Worm (Caenorhabditis elegans): Measurements from ENCODE around the gene Y59A8B.24.

Gene Y59A8B.24

DNA sequence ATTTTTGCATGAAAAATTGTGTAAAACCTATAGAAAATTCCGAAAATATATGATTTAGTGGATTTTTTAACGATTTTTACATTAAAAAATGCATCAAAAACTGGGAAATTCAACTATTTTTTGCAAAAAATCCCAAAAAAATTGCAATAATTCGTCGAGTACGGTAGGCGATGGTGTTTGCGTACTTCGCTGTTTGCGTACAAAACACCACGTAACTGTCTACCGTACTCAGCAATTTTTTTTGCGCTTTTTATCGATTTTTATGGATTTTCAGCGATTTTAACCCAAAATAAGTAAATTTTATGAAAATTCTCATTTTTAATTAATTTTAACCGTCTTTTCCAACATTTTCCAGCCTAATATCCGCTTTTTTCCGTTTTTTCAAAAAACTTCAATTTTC lies 31.2 kb downstream of the Y59A8B.24 start:
- no peak for TF ChIP-seq unc-42 (tag; optimal IDR thresholded peaks at IDR 0.05)
- no peak for TF ChIP-seq T23F11.4 (GFP tag; optimal IDR thresholded peaks at IDR 0.05)
- no peak for TF ChIP-seq sox-2 (GFP tag; IDR thresholded peaks at IDR 0.05)
- TF ChIP-seq pqm-1 (tag; optimal IDR thresholded peaks at IDR 0.05): no peak
- TF ChIP-seq ceh-31 (tag; optimal IDR thresholded peaks at IDR 0.05): no peak
- no peak for TF ChIP-seq ttx-3 (tag; optimal IDR thresholded peaks at IDR 0.05)
- TF ChIP-seq elt-4 (tag; optimal IDR thresholded peaks at IDR 0.05): no peak
- no peak for TF ChIP-seq ceh-19 (GFP tag; optimal IDR thresholded peaks at IDR 0.05)
- no peak for TF ChIP-seq nfya-1 (tag; optimal IDR thresholded peaks at IDR 0.05)
- no peak for TF ChIP-seq unc-86 (tag; optimal IDR thresholded peaks at IDR 0.05)
- TF ChIP-seq gmeb-2 (tag; optimal IDR thresholded peaks at IDR 0.05): no peak
- TF ChIP-seq sox-4 (tag; optimal IDR thresholded peaks at IDR 0.05): no peak
- no peak for TF ChIP-seq Y22D7AL.16 (tag; optimal IDR thresholded peaks at IDR 0.05)
- no peak for TF ChIP-seq pag-3 (tag; optimal IDR thresholded peaks at IDR 0.05; ENCODE audit: borderline replicate concordance)
- TF ChIP-seq fkh-6 (tag; optimal IDR thresholded peaks at IDR 0.05): no peak
- no peak for TF ChIP-seq ahr-1 (tag; optimal IDR thresholded peaks at IDR 0.05)
- no peak for TF ChIP-seq ceh-45 (GFP tag; IDR thresholded peaks at IDR 0.05)
- no peak for TF ChIP-seq fax-1 (tag; optimal IDR thresholded peaks at IDR 0.05)

DNA sequence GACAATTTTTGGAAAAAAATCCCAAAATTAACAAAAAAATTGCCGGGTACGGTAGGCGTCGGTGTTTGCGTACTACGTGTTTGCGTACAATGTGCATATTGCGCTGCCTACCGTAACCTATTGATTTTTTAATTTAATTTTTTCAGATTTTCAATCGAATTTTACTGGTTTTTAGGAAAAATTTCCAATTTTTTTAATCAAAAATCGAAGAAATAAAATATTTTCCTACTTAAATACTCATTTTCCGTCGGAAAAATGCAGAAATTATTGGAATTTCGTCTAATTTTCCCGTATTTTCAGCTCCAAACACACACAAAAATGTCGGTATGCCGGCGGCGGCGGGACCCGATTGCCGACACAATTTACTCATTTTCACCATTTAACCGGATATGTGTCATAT lies 34.2 kb downstream of the Y59A8B.24 start, which contains the start of gene Y59A8B.21:
Gene Y59A8B.21 (plus strand): TSS at position 301 of the 400 bp plus-strand sequence.
- TF ChIP-seq sox-4 (tag; optimal IDR thresholded peaks at IDR 0.05) (no peak), eyg-1 (tag; optimal IDR thresholded peaks at IDR 0.05) (no peak), ceh-2 (tag; optimal IDR thresholded peaks at IDR 0.05) (no peak), fax-1 (tag; optimal IDR thresholded peaks at IDR 0.05) (no peak), pha-2 (tag; optimal IDR thresholded peaks at IDR 0.05) (no peak)

DNA sequence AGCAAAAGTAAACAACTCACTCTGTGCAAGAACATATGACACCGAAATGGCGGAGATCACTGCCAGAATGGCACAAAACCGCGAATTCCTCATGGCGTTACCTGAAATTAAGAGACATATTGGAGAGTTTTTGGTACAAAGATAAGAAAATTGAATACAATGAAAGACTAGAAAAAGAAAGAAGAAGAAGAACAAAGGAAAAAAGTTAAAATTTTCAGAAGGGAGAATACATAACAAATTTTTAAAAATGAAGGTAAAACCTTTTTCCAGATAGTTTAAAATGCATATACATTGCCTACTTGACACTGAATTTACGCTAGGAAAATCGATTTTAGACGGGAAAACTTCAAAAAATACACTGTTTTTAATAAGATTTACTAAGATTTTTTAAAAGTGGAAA lies 49.5 kb downstream of the Y59A8B.24 start, which contains the start of gene lon-8:
Gene lon-8 (minus strand): TSS at position 101 of the 400 bp plus-strand sequence.
- TF ChIP-seq ceh-48 (tag; optimal IDR thresholded peaks at IDR 0.05) (no peak), ceh-14 (tag; optimal IDR thresholded peaks at IDR 0.05) (no peak), pha-2 (tag; optimal IDR thresholded peaks at IDR 0.05) (no peak), elt-4 (tag; optimal IDR thresholded peaks at IDR 0.05) (no peak), elt-2 (tag; optimal IDR thresholded peaks at IDR 0.05) (no peak), tbx-2 (tag; optimal IDR thresholded peaks at IDR 0.05) (no peak), K02D7.2 (tag; optimal IDR thresholded peaks at IDR 0.05) (no peak), ceh-34 (tag; optimal IDR thresholded peaks at IDR 0.05) (no peak), tbx-7 (tag; optimal IDR thresholded peaks at IDR 0.05) (no peak), eyg-1 (tag; optimal IDR thresholded peaks at IDR 0.05) (no peak), pqm-1 (tag; optimal IDR thresholded peaks at IDR 0.05) (no peak), ceh-31 (tag; optimal IDR thresholded peaks at IDR 0.05) (no peak), nhr-232 (tag; optimal IDR thresholded peaks at IDR 0.05) (no peak), lin-11 (tag; optimal IDR thresholded peaks at IDR 0.05) (no peak), dmd-4 (tag; optimal IDR thresholded peaks at IDR 0.05; ENCODE audit: borderline replicate concordance) (no peak), ceh-45 (GFP tag; IDR thresholded peaks at IDR 0.05) (no peak), npax-4 (tag; optimal IDR thresholded peaks at IDR 0.05) (no peak)
